Fruit fly (Drosophila melanogaster) whole organism, wandering third instar larva: ENCODE results near the gene CG1909.

Source experiments
- Abd-B ChIP-seq: fragments of >200 bp; optimal IDR thresholded peaks from 2 replicates; lab custom pipeline; 2017; ENCODE audit warnings: missing biosample characterization, missing genetic modification characterization
- HLH106 ChIP-seq: fragments of 200-800 bp; optimal IDR thresholded peaks from 3 replicates; lab custom pipeline; 2019; ENCODE audit warnings: missing biosample characterization, mild to moderate bottlenecking, missing genetic modification characterization, moderate library complexity
- Hr78 ChIP-seq: fragments of >200 bp; optimal IDR thresholded peaks from 2 replicates; lab custom pipeline; 2017; ENCODE audit warnings: missing biosample characterization, missing genetic modification characterization
- Myc ChIP-seq: fragments of >200 bp; optimal IDR thresholded peaks from 2 replicates; lab custom pipeline; 2017
- OdsH ChIP-seq: fragments of 200-800 bp; sonication (Bioruptor generic); optimal IDR thresholded peaks from 2 replicates; lab custom pipeline; 2016; ENCODE audit warnings: missing biosample characterization, mild to moderate bottlenecking, missing genetic modification characterization
- brk ChIP-seq: fragments of 200-800 bp; sonication (Bioruptor generic); optimal IDR thresholded peaks from 2 replicates; lab custom pipeline; 2016; ENCODE audit warnings: missing biosample characterization, mild to moderate bottlenecking, missing genetic modification characterization
- foxo ChIP-seq, 2 experiments: fragments of 200-800 bp; sonication (Bioruptor generic); optimal IDR thresholded peaks; 2 replicates in 1 of 2; 3 replicates in 1 of 2; lab custom pipeline; 2016 to 2017; ENCODE audit warnings: missing biosample characterization in 2 of 2, missing genetic modification characterization in 2 of 2
- psq ChIP-seq: fragments of 200-800 bp; sonication (Bioruptor generic); optimal IDR thresholded peaks from 3 replicates; lab custom pipeline; 2017; ENCODE audit warnings: missing biosample characterization, mild to moderate bottlenecking, missing genetic modification characterization, moderate library complexity

- TF ChIP-seq foxo (GFP tag; optimal IDR thresholded peaks at IDR 0.05; lab: Kevin White, UChicago) (no peak), psq (GFP tag; lab: Kevin White, UChicago) (no peak), brk (GFP tag; lab: Kevin White, UChicago) (no peak), Abd-B (GFP tag; lab: Kevin White, UChicago) (no peak), Hr78 (GFP tag; lab: Kevin White, UChicago) (no peak), Myc (lab: Kevin White, UChicago) (no peak), HLH106 (tag; lab: Kevin White, UChicago) (no peak), OdsH (GFP tag; lab: Kevin White, UChicago) (no peak)
Observed at dm6 chr4:607498-607897, 24.6 kb downstream of the CG1909 start, which contains the start of gene onecut.
